Worm (Caenorhabditis elegans): ENCODE measurements around the gene amph-1.

Gene amph-1

ce11 chrIV:9667084-9667483 is 19.4 kb upstream of the amph-1 start:
- peak; percentile 20 for TF ChIP-seq nhr-25 (tag; optimal IDR thresholded peaks at IDR 0.05)
- no peak for TF ChIP-seq jun-1 (tag; optimal IDR thresholded peaks at IDR 0.05)
- peak; percentile 43 for TF ChIP-seq pha-4 (tag; optimal IDR thresholded peaks at IDR 0.05)

- TF ChIP-seq skn-1 (tag; optimal IDR thresholded peaks at IDR 0.05) (no peak), aly-2 (tag; optimal IDR thresholded peaks at IDR 0.05) (no peak), nhr-12 (tag; optimal IDR thresholded peaks at IDR 0.05) (no peak), pha-4 (tag; optimal IDR thresholded peaks at IDR 0.05) (no peak), pqm-1 (tag; optimal IDR thresholded peaks at IDR 0.05) (no peak), fkh-10 (GFP tag; optimal IDR thresholded peaks at IDR 0.05) (peak; percentile 74)
Measured at ce11 chrIV:9659999-9660398, 12.3 kb upstream of the amph-1 start.

- TF ChIP-seq R02D3.7 (tag; optimal IDR thresholded peaks at IDR 0.05) (no peak), nhr-23 (tag; optimal IDR thresholded peaks at IDR 0.05) (no peak), jun-1 (tag; optimal IDR thresholded peaks at IDR 0.05) (no peak), ama-1 (optimal IDR thresholded peaks at IDR 0.05) (no peak), nhr-25 (tag; optimal IDR thresholded peaks at IDR 0.05) (no peak), snpc-4 (tag; optimal IDR thresholded peaks at IDR 0.05) (no peak), nhr-237 (tag; optimal IDR thresholded peaks at IDR 0.05) (no peak), ZK546.5 (tag; optimal IDR thresholded peaks at IDR 0.05) (no peak), lin-15B (tag; optimal IDR thresholded peaks at IDR 0.05) (no peak)
Measured at ce11 chrIV:9657753-9658152, 10.1 kb upstream of the amph-1 start, which contains the start of gene acc-1. acc-1 (plus strand) TSS chrIV:9658053.

- TF ChIP-seq egl-5 (tag; optimal IDR thresholded peaks at IDR 0.05), result no peak
Measured at ce11 chrIV:9655556-9655955, 7.9 kb upstream of the amph-1 start.

- TF ChIP-seq lin-39 (tag; optimal IDR thresholded peaks at IDR 0.05) (no peak), egl-27 (tag; optimal IDR thresholded peaks at IDR 0.05) (no peak), ztf-11 (tag; optimal IDR thresholded peaks at IDR 0.05) (no peak), nhr-237 (tag; optimal IDR thresholded peaks at IDR 0.05) (no peak), skn-1 (tag; optimal IDR thresholded peaks at IDR 0.05) (no peak), ceh-9 (tag; optimal IDR thresholded peaks at IDR 0.05) (no peak), R02D3.7 (tag; optimal IDR thresholded peaks at IDR 0.05) (no peak), nhr-67 (tag; optimal IDR thresholded peaks at IDR 0.05) (no peak), ama-1 (optimal IDR thresholded peaks at IDR 0.05) (no peak), snpc-4 (tag; optimal IDR thresholded peaks at IDR 0.05) (no peak), tbx-2 (tag; optimal IDR thresholded peaks at IDR 0.05) (no peak), nhr-76 (tag; optimal IDR thresholded peaks at IDR 0.05) (no peak), ceh-16 (tag; optimal IDR thresholded peaks at IDR 0.05) (no peak), elt-2 (tag; optimal IDR thresholded peaks at IDR 0.05) (no peak), ceh-82 (tag; optimal IDR thresholded peaks at IDR 0.05) (no peak), lsy-12 (tag; optimal IDR thresholded peaks at IDR 0.05) (no peak), ZK546.5 (tag; optimal IDR thresholded peaks at IDR 0.05) (no peak), nhr-77 (tag; optimal IDR thresholded peaks at IDR 0.05) (no peak), eor-1 (tag; optimal IDR thresholded peaks at IDR 0.05) (no peak)
Measured at ce11 chrIV:9654017-9654416, 6.3 kb upstream of the amph-1 start, which contains the start of gene F58G6.7. F58G6.7 (plus strand) TSS chrIV:9654317.

- TF ChIP-seq elt-2 (tag; optimal IDR thresholded peaks at IDR 0.05) (peak; percentile 62), pqm-1 (tag; optimal IDR thresholded peaks at IDR 0.05) (peak; percentile 35), egl-27 (tag; optimal IDR thresholded peaks at IDR 0.05) (no peak), snpc-4 (tag; optimal IDR thresholded peaks at IDR 0.05) (no peak), nfya-1 (tag; optimal IDR thresholded peaks at IDR 0.05; ENCODE audit: insufficient read depth) (peak; percentile 7), nhr-12 (tag; optimal IDR thresholded peaks at IDR 0.05) (no peak)
Measured at ce11 chrIV:9653184-9653583, 5.5 kb upstream of the amph-1 start, which contains the start of gene F58G6.3. F58G6.3 (plus strand) TSS chrIV:9653535.

ce11 chrIV:9651234-9651633 is 3.6 kb upstream of the amph-1 start, which contains the start of gene chca-1:
chca-1 (plus strand) TSS chrIV:9651394.
- peak; percentile 63 for TF ChIP-seq skn-1 (tag; optimal IDR thresholded peaks at IDR 0.05)
- no peak for TF ChIP-seq unc-62 (GFP tag; optimal IDR thresholded peaks at IDR 0.05)
- peak; percentile 9 for TF ChIP-seq pha-4 (tag; optimal IDR thresholded peaks at IDR 0.05)
- TF ChIP-seq sea-2 (GFP tag; optimal IDR thresholded peaks at IDR 0.05), result no peak
- peak; percentile 97 for TF ChIP-seq elt-2 (tag; optimal IDR thresholded peaks at IDR 0.05)
- TF ChIP-seq lsy-12 (tag; optimal IDR thresholded peaks at IDR 0.05), result no peak
- TF ChIP-seq pqm-1 (tag; optimal IDR thresholded peaks at IDR 0.05), result peak; percentile 89

Measured in whole organism, L3 larva.